Worm (Caenorhabditis elegans): ENCODE results near the gene ZK177.2.
A peak's percentile ranks its signal among the peaks of the same experiment; 100 is the strongest.

Gene ZK177.2

ce11 chrII:5512473-5513097, 6.4 kb upstream of the ZK177.2 start:
- no peak for TF ChIP-seq dmd-4 (tag; optimal IDR thresholded peaks at IDR 0.05)
- TF ChIP-seq alr-1 (tag; optimal IDR thresholded peaks at IDR 0.05) = no peak
- TF ChIP-seq peb-1 (tag; optimal IDR thresholded peaks at IDR 0.05) = no peak
- TF ChIP-seq fos-1 (tag; optimal IDR thresholded peaks at IDR 0.05) = peak; percentile 91
- TF ChIP-seq sma-9 (GFP tag; optimal IDR thresholded peaks at IDR 0.05) = peak; percentile 36
- no peak for TF ChIP-seq sma-9 (tag; optimal IDR thresholded peaks at IDR 0.05)
- peak; percentile 44 for TF ChIP-seq gmeb-1 (tag; optimal IDR thresholded peaks at IDR 0.05)

ce11 chrII:5514846-5515245, 4.2 kb upstream of the ZK177.2 start, which contains the start of gene sahd-1:
sahd-1 (minus strand) TSS chrII:5514945.
- TF ChIP-seq elt-1 (tag; optimal IDR thresholded peaks at IDR 0.05) (no peak), fos-1 (tag; optimal IDR thresholded peaks at IDR 0.05) (peak; percentile 45)

ce11 chrII:5515542-5515941, 3.5 kb upstream of the ZK177.2 start, which contains the start of gene ZK177.3:
ZK177.3 (plus strand) TSS chrII:5515842.
- TF ChIP-seq crh-2 (tag; optimal IDR thresholded peaks at IDR 0.05) = no peak
- TF ChIP-seq fos-1 (tag; optimal IDR thresholded peaks at IDR 0.05) = peak; percentile 43

ce11 chrII:5517643-5518042, 1.4 kb upstream of the ZK177.2 start, which contains the start of gene ZK177.9:
ZK177.9 (minus strand) TSS chrII:5517743.
- TF ChIP-seq F13H6.1 (tag; optimal IDR thresholded peaks at IDR 0.05) = no peak
- no peak for TF ChIP-seq elt-1 (tag; optimal IDR thresholded peaks at IDR 0.05)
- TF ChIP-seq zag-1 (tag; optimal IDR thresholded peaks at IDR 0.05) = no peak
- TF ChIP-seq peb-1 (tag; optimal IDR thresholded peaks at IDR 0.05) = no peak
- TF ChIP-seq elt-3 (tag; optimal IDR thresholded peaks at IDR 0.05) = no peak

- TF ChIP-seq blmp-1 (tag; optimal IDR thresholded peaks at IDR 0.05; ENCODE audit: insufficient read depth) (no peak), zag-1 (tag; optimal IDR thresholded peaks at IDR 0.05) (no peak), nhr-129 (tag; optimal IDR thresholded peaks at IDR 0.05) (no peak), nhr-21 (tag; optimal IDR thresholded peaks at IDR 0.05) (no peak), elt-1 (tag; optimal IDR thresholded peaks at IDR 0.05) (no peak), sma-9 (GFP tag; optimal IDR thresholded peaks at IDR 0.05) (no peak), sma-9 (tag; optimal IDR thresholded peaks at IDR 0.05) (no peak), nhr-11 (tag; optimal IDR thresholded peaks at IDR 0.05) (no peak), unc-62 (GFP tag; optimal IDR thresholded peaks at IDR 0.05) (no peak), unc-55 (GFP tag; optimal IDR thresholded peaks at IDR 0.05) (no peak), nhr-6 (tag; optimal IDR thresholded peaks at IDR 0.05) (no peak), ZK546.5 (tag; optimal IDR thresholded peaks at IDR 0.05) (no peak), Y55F3AM.14 (GFP tag; optimal IDR thresholded peaks at IDR 0.05) (no peak), lin-13 (GFP tag; optimal IDR thresholded peaks at IDR 0.05) (no peak), snpc-4 (tag; optimal IDR thresholded peaks at IDR 0.05) (no peak), ztf-4 (tag; optimal IDR thresholded peaks at IDR 0.05) (no peak), gmeb-1 (tag; optimal IDR thresholded peaks at IDR 0.05) (no peak), aly-2 (tag; optimal IDR thresholded peaks at IDR 0.05) (no peak), sem-4 (tag; optimal IDR thresholded peaks at IDR 0.05) (no peak), nhr-237 (tag; optimal IDR thresholded peaks at IDR 0.05) (no peak)
These were observed 955 bp upstream of the ZK177.2 start for ce11 chrII:5518055-5518454.

ce11 chrII:5521411-5521810, 2.4 kb downstream of the ZK177.2 start, which contains the start of gene ZK177.12:
ZK177.12 (plus strand) TSS chrII:5521711.
- TF ChIP-seq nhr-12 (tag; optimal IDR thresholded peaks at IDR 0.05) (no peak), nhr-23 (tag; optimal IDR thresholded peaks at IDR 0.05) (no peak), C34F6.9 (tag; optimal IDR thresholded peaks at IDR 0.05) (no peak), aly-2 (tag; optimal IDR thresholded peaks at IDR 0.05) (no peak), Y55F3AM.14 (GFP tag; optimal IDR thresholded peaks at IDR 0.05) (no peak)

- TF ChIP-seq nhr-11 (tag; optimal IDR thresholded peaks at IDR 0.05) (no peak), lin-11 (tag; optimal IDR thresholded peaks at IDR 0.05) (no peak), nhr-25 (tag; optimal IDR thresholded peaks at IDR 0.05) (no peak), lin-13 (GFP tag; optimal IDR thresholded peaks at IDR 0.05) (no peak), snpc-4 (tag; optimal IDR thresholded peaks at IDR 0.05) (no peak), mdl-1 (tag; optimal IDR thresholded peaks at IDR 0.05) (no peak), R02D3.7 (tag; optimal IDR thresholded peaks at IDR 0.05) (no peak), unc-62 (GFP tag; optimal IDR thresholded peaks at IDR 0.05) (no peak), nhr-12 (tag; optimal IDR thresholded peaks at IDR 0.05) (no peak), unc-39 (tag; optimal IDR thresholded peaks at IDR 0.05) (no peak)
These were observed 3.6 kb downstream of the ZK177.2 start, which contains the start of gene ZK177.11 for ce11 chrII:5522637-5523036. ZK177.11 (plus strand) TSS chrII:5522937.

Measured in whole organism, L2 larva.